Worm (Caenorhabditis elegans) whole organism, young adult: ENCODE results near the gene K11H3.8.
A peak's percentile ranks its signal among the peaks of the same experiment; 100 is the strongest.

Experiments
- C06A6.2 ChIP-seq: fragments of 200-800 bp; sonication (Bioruptor generic); conservative IDR thresholded peaks from 2 replicates; pipeline ENCODE4 v1.3.6; 2022; ENCODE audit warnings: missing genetic modification characterization, missing compliant biosample characterization
- F39B2.1 ChIP-seq: fragments of 200-800 bp; sonication (Bioruptor generic); IDR thresholded peaks from 2 replicates; pipeline ENCODE4 v1.3.6; 2022; ENCODE audit warnings: missing genetic modification reagents, missing genetic modification characterization, missing compliant biosample characterization
- F52B5.7 ChIP-seq: sonication (generic microtip); optimal IDR thresholded peaks from 2 replicates; lab custom pipeline; 2016; ENCODE audit warnings: mild to moderate bottlenecking, missing genetic modification characterization, missing compliant biosample characterization
- Y53G8AR.9 ChIP-seq: fragments of 200-800 bp; sonication (Bioruptor generic); conservative IDR thresholded peaks from 2 replicates; pipeline ENCODE4 v1.3.6; 2022; ENCODE audit warnings: missing genetic modification reagents, missing genetic modification characterization, missing compliant biosample characterization
- Y79H2A.3 ChIP-seq: fragments of 200-800 bp; sonication (Bioruptor generic); conservative IDR thresholded peaks from 2 replicates; pipeline ENCODE4 v1.3.6; 2022; ENCODE audit warnings: missing genetic modification reagents, missing genetic modification characterization, missing compliant biosample characterization
- ZK185.1 ChIP-seq: sonication (generic microtip); optimal IDR thresholded peaks from 2 replicates; lab custom pipeline; 2016; ENCODE audit warnings: mild to moderate bottlenecking, missing genetic modification characterization, missing compliant biosample characterization; ENCODE audit not compliant: poor library complexity, severe bottlenecking
- ccch-3 ChIP-seq: fragments of 200-800 bp; sonication (Bioruptor generic); optimal IDR thresholded peaks from 2 replicates; lab custom pipeline; 2018; ENCODE audit warnings: mild to moderate bottlenecking, missing genetic modification characterization, missing compliant biosample characterization
- cebp-1 ChIP-seq, 2 experiments: fragments of 200-800 bp in 1 of 2; sonication (Bioruptor generic) in 1 of 2; sonication (generic microtip) in 1 of 2; IDR thresholded peaks in 1 of 2; optimal IDR thresholded peaks in 1 of 2; 2 replicates each; pipeline versions ENCODE4 v1.3.6 to Lab custom; 2017 to 2022; ENCODE audit warnings: missing compliant biosample characterization in 2 of 2, missing genetic modification characterization in 2 of 2, mild to moderate bottlenecking in 1 of 2, missing genetic modification reagents in 1 of 2, moderate library complexity in 1 of 2
- lin-54 ChIP-seq: fragments of 200-800 bp; sonication (Bioruptor generic); optimal IDR thresholded peaks from 2 replicates; lab custom pipeline; 2018; ENCODE audit warnings: mild to moderate bottlenecking, missing genetic modification characterization, missing compliant biosample characterization
- nfya-1 ChIP-seq: sonication (generic microtip); optimal IDR thresholded peaks from 2 replicates; lab custom pipeline; 2017; ENCODE audit warnings: antibody characterized with exemption, missing compliant biosample characterization, missing genetic modification characterization, borderline replicate concordance; ENCODE audit not compliant: insufficient read depth
- rec-8 ChIP-seq, 2 experiments: sonication (generic microtip); optimal IDR thresholded peaks; 2 replicates each; lab custom pipeline; 2016; ENCODE audit warnings: mild to moderate bottlenecking in 2 of 2, missing genetic modification characterization in 2 of 2, missing genetic modification reagents in 2 of 2, missing genotype in 2 of 2, missing biosample characterization in 1 of 2, missing compliant biosample characterization in 1 of 2, moderate library complexity in 1 of 2
- rpc-1 ChIP-seq, 2 experiments: fragments of 150-350 bp in 1 of 2; sonication (generic microtip) in 1 of 2; optimal IDR thresholded peaks; 2 replicates each; lab custom pipeline; 2014 to 2018; ENCODE audit warnings: missing biosample characterization in 1 of 2, missing genetic modification characterization in 1 of 2, missing genetic modification reagents in 1 of 2, missing genotype in 1 of 2
- sdz-38 ChIP-seq: sonication (generic microtip); optimal IDR thresholded peaks from 2 replicates; lab custom pipeline; 2016; ENCODE audit warnings: missing genotype, missing genetic modification characterization, missing compliant biosample characterization
- unc-130 ChIP-seq: sonication (generic microtip); optimal IDR thresholded peaks from 2 replicates; lab custom pipeline; 2016; ENCODE audit warnings: missing genetic modification reagents, missing genetic modification characterization, missing compliant biosample characterization

DNA sequence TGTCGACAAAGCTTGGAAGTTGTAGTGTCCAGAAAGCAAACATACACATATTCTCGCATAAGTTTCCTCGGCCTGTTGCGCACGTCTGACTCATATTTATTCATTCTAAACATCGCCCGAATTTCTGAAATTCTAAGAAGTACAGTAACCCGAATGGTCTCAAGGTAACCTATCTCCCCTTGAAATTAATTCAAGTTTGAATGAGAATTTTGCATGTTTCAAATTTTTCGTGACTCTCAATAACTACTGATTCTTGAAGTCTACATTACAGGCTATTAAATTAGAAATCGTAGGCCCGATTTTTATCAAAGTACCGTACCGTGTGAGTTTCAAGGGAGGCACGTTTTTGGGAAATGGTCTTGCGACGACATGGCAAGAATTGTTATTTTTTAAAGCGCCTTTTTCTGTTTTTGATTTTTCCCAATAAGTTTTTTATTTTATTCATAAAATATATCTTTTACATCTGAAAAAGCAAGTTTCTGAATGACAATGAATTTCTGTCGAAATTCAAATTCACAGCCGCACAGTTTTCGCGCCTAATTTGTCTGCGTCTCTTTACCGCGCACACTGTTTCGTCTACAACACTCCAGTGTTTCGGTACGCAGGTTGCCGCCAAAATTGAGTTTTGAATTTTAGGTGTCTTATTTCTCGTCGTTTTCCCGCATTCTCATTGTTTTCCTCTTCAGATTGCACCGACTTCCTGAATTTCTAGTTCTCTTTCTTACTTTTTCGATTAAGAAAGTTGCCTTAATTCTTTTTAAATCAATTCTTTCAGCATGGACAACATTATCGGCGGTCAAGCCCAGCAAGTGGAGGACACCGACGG, 41.2 kb upstream of the K11H3.8 start, which contains the start of the genes R10E11.9 and mcm-6:
- no peak for TF ChIP-seq C06A6.2
- no peak for TF ChIP-seq F39B2.1 (GFP tag; lab: Robert Waterston, UW)
- TF ChIP-seq rec-8 (tag; optimal IDR thresholded peaks at IDR 0.05; lab: Kevin White, UChicago) = no peak
- no peak for TF ChIP-seq nfya-1 (tag; lab: Kevin White, UChicago)
- TF ChIP-seq unc-130 (GFP tag; lab: Kevin White, UChicago) = peak; percentile 37
- peak; percentile 80 for TF ChIP-seq lin-54 (GFP tag; lab: Kevin White, UChicago)
- no peak for TF ChIP-seq F52B5.7
- TF ChIP-seq Y53G8AR.9 (GFP tag; lab: Robert Waterston, UW) = no peak
- TF ChIP-seq ZK185.1 (tag; lab: Kevin White, UChicago) = no peak
- no peak for TF ChIP-seq rpc-1 (optimal IDR thresholded peaks at IDR 0.05; lab: Kevin White, UChicago)
- no peak for TF ChIP-seq rpc-1 (tag; optimal IDR thresholded peaks at IDR 0.05; lab: Kevin White, UChicago)
- no peak for TF ChIP-seq cebp-1 (GFP tag; IDR thresholded peaks at IDR 0.05; lab: Robert Waterston, UW)
- TF ChIP-seq cebp-1 (tag; optimal IDR thresholded peaks at IDR 0.05; lab: Kevin White, UChicago) = no peak
- TF ChIP-seq sdz-38 (tag; lab: Kevin White, UChicago) = no peak
- 0 out of 2 replicates have a peak, but pooled peaks have one; percentile 6 for TF ChIP-seq Y79H2A.3 (GFP tag; lab: Robert Waterston, UW)
- TF ChIP-seq ccch-3 = no peak
